Fruit fly (Drosophila melanogaster): ENCODE measurements around the gene CG13031.
A peak's percentile ranks its signal among the peaks of the same experiment; 100 is the strongest.

DNA sequence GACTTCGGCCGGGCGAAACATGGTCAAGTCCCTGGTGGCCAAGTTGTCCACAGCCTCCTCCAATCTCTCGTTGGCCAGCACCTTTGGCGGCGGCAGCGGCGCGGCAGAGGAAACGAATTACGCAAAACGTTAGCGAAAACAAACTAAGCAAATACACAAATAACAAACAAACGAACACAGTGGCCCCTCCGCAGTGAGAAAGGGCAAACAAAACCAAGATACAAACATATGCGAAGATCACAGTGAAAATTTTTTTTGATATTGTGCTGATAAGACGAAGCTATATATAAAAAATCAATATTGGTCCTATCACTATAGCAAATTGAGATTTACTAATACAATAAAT lies 10.5 kb upstream of the CG13031 start:
- TF ChIP-seq Eip93F (GFP tag; optimal IDR thresholded peaks at IDR 0.05) (no peak), Met (GFP tag; optimal IDR thresholded peaks at IDR 0.05) (no peak), Hr4 (GFP tag; optimal IDR thresholded peaks at IDR 0.05) (no peak), net (GFP tag; optimal IDR thresholded peaks at IDR 0.05) (no peak), CG31627 (GFP tag; optimal IDR thresholded peaks at IDR 0.05) (peak; percentile 9), eg (GFP tag; IDR thresholded peaks at IDR 0.05) (no peak; the same call in 2 of the 3 replicates), achi (GFP tag; optimal IDR thresholded peaks at IDR 0.05) (no peak), CG6276 (GFP tag; optimal IDR thresholded peaks at IDR 0.05) (no peak), Ets96B (tag; optimal IDR thresholded peaks at IDR 0.05) (no peak), Lpt (GFP tag; optimal IDR thresholded peaks at IDR 0.05) (no peak), Sox14 (GFP tag; optimal IDR thresholded peaks at IDR 0.05) (no peak), CG11902 (GFP tag; optimal IDR thresholded peaks at IDR 0.05) (no peak), dsx (GFP tag; optimal IDR thresholded peaks at IDR 0.05; ENCODE audit: poor library complexity, severe bottlenecking) (no peak), CG8632 (GFP tag; optimal IDR thresholded peaks at IDR 0.05) (no peak)
